Fruit fly (Drosophila melanogaster): ENCODE data around the gene C1GalTA.
A peak's percentile ranks its signal among the peaks of the same experiment; 100 is the strongest.

Gene C1GalTA

dm6 chr2L:8951184-8951934, at the start of gene C1GalTA (continued):
- TF ChIP-seq CG15601 (tag; optimal IDR thresholded peaks at IDR 0.05) (peak; percentile 97), mam (GFP tag; optimal IDR thresholded peaks at IDR 0.05) (peak; percentile 56), gfzf (GFP tag; optimal IDR thresholded peaks at IDR 0.05) (no peak), lola (GFP tag; optimal IDR thresholded peaks at IDR 0.05) (peak in 1 of 3 experiments; percentile 98), CG10209 (GFP tag; optimal IDR thresholded peaks at IDR 0.05) (peak; percentile 97), TFAM (GFP tag; optimal IDR thresholded peaks at IDR 0.05) (peak; percentile 82), fd96Cb (tag; optimal IDR thresholded peaks at IDR 0.05) (peak; percentile 98), trem (tag; optimal IDR thresholded peaks at IDR 0.05) (peak; percentile 97), pho (GFP tag; optimal IDR thresholded peaks at IDR 0.05) (peak; percentile 67), grn (GFP tag; optimal IDR thresholded peaks at IDR 0.05) (peak; percentile 64), Ets97D (GFP tag; optimal IDR thresholded peaks at IDR 0.05) (no peak), Hr39 (optimal IDR thresholded peaks at IDR 0.05) (no peak), usp (GFP tag; optimal IDR thresholded peaks at IDR 0.05) (no peak), CG11085 (GFP tag; IDR thresholded peaks at IDR 0.05) (peak; percentile 93), NK7.1 (GFP tag; optimal IDR thresholded peaks at IDR 0.05) (peak; percentile 43), pnt (GFP tag; optimal IDR thresholded peaks at IDR 0.05) (peak; percentile 53), zf30C (GFP tag; optimal IDR thresholded peaks at IDR 0.05) (peak; percentile 96), CG14441 (GFP tag; IDR thresholded peaks at IDR 0.05) (peak; percentile 88), CG7963 (GFP tag; IDR thresholded peaks at IDR 0.05; ENCODE audit: partially characterized antibody) (no peak), hth (optimal IDR thresholded peaks at IDR 0.05) (no peak), CG5245 (GFP tag; optimal IDR thresholded peaks at IDR 0.05) (peak; percentile 84), onecut (GFP tag; IDR thresholded peaks at IDR 0.05) (peak; percentile 89), fru (optimal IDR thresholded peaks at IDR 0.05) (no peak), CG1647 (GFP tag; optimal IDR thresholded peaks at IDR 0.05) (peak; percentile 36), amos (GFP tag; IDR thresholded peaks at IDR 0.05; ENCODE audit: partially characterized antibody) (no peak), mld (GFP tag; IDR thresholded peaks at IDR 0.05; ENCODE audit: partially characterized antibody) (no peak), NC2β (GFP tag; optimal IDR thresholded peaks at IDR 0.05) (no peak), C15 (GFP tag; IDR thresholded peaks at IDR 0.05) (peak; percentile 83; the same call in 2 of the 3 replicates), CG8924 (tag; optimal IDR thresholded peaks at IDR 0.05) (peak; percentile 100), CG12219 (GFP tag; optimal IDR thresholded peaks at IDR 0.05) (peak; percentile 86), so (GFP tag; IDR thresholded peaks at IDR 0.05) (peak; percentile 91), ind (GFP tag; optimal IDR thresholded peaks at IDR 0.05) (peak; percentile 94), bcd (GFP tag; optimal IDR thresholded peaks at IDR 0.05) (peak; percentile 97), Kr (GFP tag; optimal IDR thresholded peaks at IDR 0.05) (peak; percentile 40), gce (GFP tag; IDR thresholded peaks at IDR 0.05) (peak; percentile 95), CG2120 (GFP tag; optimal IDR thresholded peaks at IDR 0.05) (peak; percentile 89), CG12104 (GFP tag; optimal IDR thresholded peaks at IDR 0.05) (peak; percentile 97), CG7786 (GFP tag; optimal IDR thresholded peaks at IDR 0.05) (peak; percentile 37), Ssrp (tag; optimal IDR thresholded peaks at IDR 0.05) (peak; percentile 98), org-1 (GFP tag; optimal IDR thresholded peaks at IDR 0.05) (peak; percentile 95), CG11093 (GFP tag; IDR thresholded peaks at IDR 0.05) (peak; percentile 90), HmgD (GFP tag; optimal IDR thresholded peaks at IDR 0.05) (no peak), ash1 (GFP tag; optimal IDR thresholded peaks at IDR 0.05) (no peak), CG11723 (GFP tag; optimal IDR thresholded peaks at IDR 0.05) (peak; percentile 89), Doc2 (GFP tag; IDR thresholded peaks at IDR 0.05) (no peak), Asciz (GFP tag; optimal IDR thresholded peaks at IDR 0.05) (peak; percentile 97), sens (GFP tag) (peak; percentile 93), corto (GFP tag; optimal IDR thresholded peaks at IDR 0.05) (peak; percentile 59), B-H1 (GFP tag; IDR thresholded peaks at IDR 0.05) (peak; percentile 92), CG10321 (GFP tag; IDR thresholded peaks at IDR 0.05) (peak; percentile 77; the same call in 1 of the 2 replicates), sima (GFP tag; optimal IDR thresholded peaks at IDR 0.05) (no peak)

All from whole organism, embryonic.